Worm (Caenorhabditis elegans) whole organism, L4 larva: ENCODE measurements around the gene fbxb-33.

Source experiments
- F44E2.7 ChIP-seq: fragments of 200-800 bp; sonication (Bioruptor generic); IDR thresholded peaks from 2 replicates; pipeline ENCODE4 v2.1.2; 2022; ENCODE audit warnings: missing genetic modification characterization, missing compliant biosample characterization
- Y5F2A.4 ChIP-seq: fragments of 200-800 bp; sonication (Bioruptor generic); optimal IDR thresholded peaks from 2 replicates; lab custom pipeline; 2018; ENCODE audit warnings: mild to moderate bottlenecking, missing genetic modification characterization, missing compliant biosample characterization
- attf-4 ChIP-seq: sonication (generic microtip); optimal IDR thresholded peaks from 3 replicates; lab custom pipeline; 2017; ENCODE audit warnings: missing biosample characterization, missing genetic modification characterization
- ceh-32 ChIP-seq: sonication (generic microtip); optimal IDR thresholded peaks from 2 replicates; lab custom pipeline; 2016; ENCODE audit warnings: mild to moderate bottlenecking, missing genetic modification characterization, missing compliant biosample characterization; ENCODE audit not compliant: poor library complexity
- ceh-62 ChIP-seq: sonication (generic microtip); optimal IDR thresholded peaks from 2 replicates; lab custom pipeline; 2017; ENCODE audit warnings: missing biosample characterization, missing genetic modification characterization
- ceh-82 ChIP-seq: sonication (generic microtip); optimal IDR thresholded peaks from 2 replicates; lab custom pipeline; 2017; ENCODE audit warnings: missing biosample characterization, missing genetic modification characterization
- ces-1 ChIP-seq: fragments of 150-350 bp; sonication (generic microtip); optimal IDR thresholded peaks from 4 replicates; lab custom pipeline; 2014; ENCODE audit warnings: missing biosample characterization, missing genetic modification reagents, missing genetic modification characterization
- daf-8 ChIP-seq: fragments of 200-800 bp; sonication (Bioruptor generic); IDR thresholded peaks from 2 replicates; pipeline ENCODE4 v1.3.6; 2022; ENCODE audit warnings: missing genetic modification characterization, missing compliant biosample characterization
- dmd-6 ChIP-seq: fragments of 200-800 bp; sonication (Bioruptor generic); IDR thresholded peaks from 2 replicates; pipeline ENCODE4 v1.3.6; 2022; ENCODE audit warnings: missing genetic modification reagents, missing genetic modification characterization, missing compliant biosample characterization
- dmd-8 ChIP-seq: fragments of 200-800 bp; sonication (Bioruptor generic); IDR thresholded peaks from 2 replicates; pipeline ENCODE4 v1.3.6; 2022; ENCODE audit warnings: missing genetic modification characterization, missing compliant biosample characterization
- dmd-9 ChIP-seq: fragments of 200-800 bp; sonication (Bioruptor generic); IDR thresholded peaks from 2 replicates; pipeline ENCODE4 v1.3.6; 2022; ENCODE audit warnings: missing genetic modification reagents, missing genetic modification characterization, missing compliant biosample characterization
- egl-43 ChIP-seq: fragments of 200-800 bp; sonication (Bioruptor generic); IDR thresholded peaks from 2 replicates; pipeline ENCODE4 v1.3.6; 2022; ENCODE audit warnings: missing genetic modification reagents, missing genetic modification characterization, missing compliant biosample characterization
- fkh-10 ChIP-seq: fragments of 150-350 bp; optimal IDR thresholded peaks from 2 replicates; lab custom pipeline; 2014; ENCODE audit warnings: missing biosample characterization, missing genetic modification reagents, missing genetic modification characterization
- fos-1 ChIP-seq: fragments of 150-350 bp; optimal IDR thresholded peaks from 2 replicates; lab custom pipeline; 2014; ENCODE audit warnings: missing biosample characterization, missing genetic modification characterization
- hif-1 ChIP-seq, 2 experiments: sonication (generic microtip); optimal IDR thresholded peaks; 2 replicates each; lab custom pipeline; 2016 to 2017; ENCODE audit warnings: missing compliant biosample characterization in 2 of 2, missing genetic modification characterization in 2 of 2, missing genetic modification reagents in 2 of 2, missing genotype in 2 of 2, mild to moderate bottlenecking in 1 of 2
- hlh-11 ChIP-seq: fragments of 200-800 bp; sonication (Bioruptor generic); optimal IDR thresholded peaks from 2 replicates; lab custom pipeline; 2018; ENCODE audit warnings: mild to moderate bottlenecking, missing genetic modification characterization, missing compliant biosample characterization
- hlh-30 ChIP-seq: sonication (generic microtip); optimal IDR thresholded peaks from 2 replicates; lab custom pipeline; 2017; ENCODE audit warnings: antibody characterized with exemption, mild to moderate bottlenecking, missing genetic modification characterization, missing compliant biosample characterization; ENCODE audit not compliant: insufficient read depth
- jun-1 ChIP-seq: fragments of 150-350 bp; optimal IDR thresholded peaks from 2 replicates; lab custom pipeline; 2014; ENCODE audit warnings: missing biosample characterization, missing genetic modification reagents, missing genetic modification characterization
- lim-7 ChIP-seq: fragments of 200-800 bp; sonication (Bioruptor generic); IDR thresholded peaks from 2 replicates; pipeline ENCODE4 v1.3.6; 2022; ENCODE audit warnings: missing genetic modification characterization, missing compliant biosample characterization
- lin-1 ChIP-seq: fragments of 200-800 bp; sonication (Bioruptor generic); IDR thresholded peaks from 2 replicates; pipeline ENCODE4 v1.3.6; 2022; ENCODE audit warnings: missing genetic modification reagents, missing genetic modification characterization, missing compliant biosample characterization
- lin-13 ChIP-seq: fragments of 150-350 bp; optimal IDR thresholded peaks from 2 replicates; lab custom pipeline; 2014; ENCODE audit warnings: missing biosample characterization, missing genetic modification reagents, missing genetic modification characterization
- lin-15B ChIP-seq: fragments of 150-350 bp; sonication (generic microtip); optimal IDR thresholded peaks from 3 replicates; lab custom pipeline; 2014; ENCODE audit warnings: missing biosample characterization, missing genetic modification characterization
- lin-39 ChIP-seq: fragments of 150-350 bp; optimal IDR thresholded peaks from 2 replicates; lab custom pipeline; 2014; ENCODE audit warnings: missing biosample characterization, missing genetic modification reagents, missing genetic modification characterization
- madf-9 ChIP-seq: fragments of 200-800 bp; sonication (Bioruptor generic); conservative IDR thresholded peaks from 2 replicates; pipeline ENCODE4 v1.3.6; 2022; ENCODE audit warnings: missing genetic modification reagents, missing genetic modification characterization, missing compliant biosample characterization
- mdt-29 ChIP-seq: fragments of 200-800 bp; sonication (Bioruptor generic); IDR thresholded peaks from 2 replicates; pipeline ENCODE4 v1.3.6; 2022; ENCODE audit warnings: missing genetic modification reagents, missing genetic modification characterization, missing compliant biosample characterization
- mes-2 ChIP-seq: sonication (generic microtip); optimal IDR thresholded peaks from 2 replicates; lab custom pipeline; 2016; ENCODE audit warnings: missing genotype, mild to moderate bottlenecking, missing genetic modification characterization, missing compliant biosample characterization; ENCODE audit not compliant: poor library complexity, severe bottlenecking
- mxl-2 ChIP-seq: fragments of 200-800 bp; sonication (Bioruptor generic); conservative IDR thresholded peaks from 2 replicates; pipeline ENCODE4 v1.3.6; 2022; ENCODE audit warnings: missing genetic modification reagents, missing genetic modification characterization, missing compliant biosample characterization
- mxl-3 ChIP-seq: fragments of 200-800 bp; sonication (Bioruptor generic); optimal IDR thresholded peaks from 2 replicates; lab custom pipeline; 2018; ENCODE audit warnings: mild to moderate bottlenecking, missing genetic modification characterization, missing compliant biosample characterization
- nhr-10 ChIP-seq: fragments of 150-350 bp; optimal IDR thresholded peaks from 2 replicates; lab custom pipeline; 2014; ENCODE audit warnings: missing biosample characterization, missing genetic modification characterization
- nhr-25 ChIP-seq: sonication (generic microtip); optimal IDR thresholded peaks from 2 replicates; lab custom pipeline; 2017; ENCODE audit warnings: missing genetic modification characterization, mild to moderate bottlenecking, missing compliant biosample characterization, antibody characterized with exemption, moderate library complexity, borderline replicate concordance; ENCODE audit not compliant: insufficient read depth
- nhr-28 ChIP-seq: fragments of 150-350 bp; optimal IDR thresholded peaks from 2 replicates; lab custom pipeline; 2014; ENCODE audit warnings: missing biosample characterization, missing genetic modification characterization
- nhr-42 ChIP-seq: fragments of 200-800 bp; sonication (Bioruptor generic); IDR thresholded peaks from 2 replicates; pipeline ENCODE4 v1.3.6; 2022; ENCODE audit warnings: missing genetic modification characterization, missing compliant biosample characterization
- nhr-48 ChIP-seq: sonication (generic microtip); optimal IDR thresholded peaks from 2 replicates; lab custom pipeline; 2016; ENCODE audit warnings: mild to moderate bottlenecking, missing genetic modification characterization, missing compliant biosample characterization
- nhr-6 ChIP-seq: fragments of 150-350 bp; optimal IDR thresholded peaks from 2 replicates; lab custom pipeline; 2014; ENCODE audit warnings: missing biosample characterization, missing genetic modification characterization
- nhr-77 ChIP-seq: fragments of 150-350 bp; optimal IDR thresholded peaks from 2 replicates; lab custom pipeline; 2014; ENCODE audit warnings: missing biosample characterization, missing genetic modification characterization
- pha-4 ChIP-seq, 2 experiments: fragments of 150-350 bp in 1 of 2; fragments of 200-800 bp in 1 of 2; sonication (Bioruptor generic) in 1 of 2; IDR thresholded peaks in 1 of 2; optimal IDR thresholded peaks in 1 of 2; 2 replicates each; pipeline versions ENCODE4 v1.3.6 to Lab custom; 2014 to 2022; ENCODE audit warnings: missing genetic modification characterization in 2 of 2, missing genetic modification reagents in 2 of 2, missing biosample characterization in 1 of 2, missing compliant biosample characterization in 1 of 2
- pqm-1 ChIP-seq: sonication (generic microtip); optimal IDR thresholded peaks from 2 replicates; lab custom pipeline; 2017; ENCODE audit warnings: missing biosample characterization, missing genetic modification characterization
- saeg-2 ChIP-seq: fragments of 200-800 bp; sonication (Bioruptor generic); IDR thresholded peaks from 2 replicates; pipeline ENCODE4 v1.3.6; 2022; ENCODE audit warnings: missing genetic modification reagents, missing genetic modification characterization, missing compliant biosample characterization
- set-16 ChIP-seq: fragments of 200-800 bp; sonication (Bioruptor generic); IDR thresholded peaks from 2 replicates; pipeline ENCODE4 v1.3.6; 2022; ENCODE audit warnings: missing genetic modification reagents, missing genetic modification characterization, missing compliant biosample characterization
- skn-1 ChIP-seq: fragments of 150-350 bp; optimal IDR thresholded peaks from 2 replicates; lab custom pipeline; 2014; ENCODE audit warnings: missing biosample characterization, missing genetic modification characterization
- spr-1 ChIP-seq: sonication (generic microtip); optimal IDR thresholded peaks from 2 replicates; lab custom pipeline; 2016; ENCODE audit warnings: mild to moderate bottlenecking, missing genetic modification characterization, missing compliant biosample characterization
- spr-3 ChIP-seq: fragments of 200-800 bp; sonication (Bioruptor generic); optimal IDR thresholded peaks from 2 replicates; lab custom pipeline; 2018; ENCODE audit warnings: mild to moderate bottlenecking, missing genetic modification characterization, missing compliant biosample characterization
- unc-130 ChIP-seq: sonication (generic microtip); optimal IDR thresholded peaks from 2 replicates; lab custom pipeline; 2016; ENCODE audit warnings: missing genetic modification reagents, missing genetic modification characterization, missing compliant biosample characterization
- zfp-2 ChIP-seq: sonication (generic microtip); optimal IDR thresholded peaks from 2 replicates; lab custom pipeline; 2016; ENCODE audit warnings: mild to moderate bottlenecking, missing genetic modification characterization, missing compliant biosample characterization

The fbxb-33 gene

DNA sequence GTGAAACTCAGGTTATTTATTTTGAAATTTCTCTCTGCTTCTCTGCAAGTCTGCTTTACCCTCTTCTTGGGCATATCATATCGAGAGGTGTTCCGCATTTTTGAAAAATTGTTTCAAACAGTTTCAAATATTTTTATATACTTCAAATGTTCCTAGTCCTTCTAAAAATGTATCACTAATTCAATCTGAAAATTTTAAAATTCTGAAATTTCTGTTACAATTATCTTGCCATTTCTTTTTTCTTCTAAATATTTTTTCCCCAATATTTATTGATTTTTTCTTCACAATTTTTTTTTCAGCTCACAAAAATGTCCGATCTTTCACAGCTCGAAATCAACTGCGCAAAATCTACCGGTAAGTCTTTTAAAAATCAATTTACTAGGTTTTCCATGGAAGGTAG, 12.6 kb downstream of the fbxb-33 start, which contains the start of gene F19B10.4:
Gene F19B10.4, plus strand, starts transcription at position 301 of the 400 bp plus-strand sequence.
- TF ChIP-seq lin-39 (tag; lab: Kevin White, UChicago) (no peak), saeg-2 (GFP tag; lab: Robert Waterston, UW) (no peak), madf-9 (GFP tag; lab: Robert Waterston, UW) (no peak), hif-1 (tag; optimal IDR thresholded peaks at IDR 0.05; lab: Kevin White, UChicago) (no peak), lin-1 (no peak), fos-1 (no peak), fkh-10 (GFP tag; lab: Kevin White, UChicago) (no peak), unc-130 (GFP tag; lab: Kevin White, UChicago) (no peak), nhr-28 (tag; lab: Kevin White, UChicago) (no peak), lin-15B (tag; lab: Kevin White, UChicago) (no peak), nhr-42 (no peak), nhr-77 (tag; lab: Kevin White, UChicago) (no peak), nhr-48 (tag; lab: Kevin White, UChicago) (no peak), ceh-62 (tag; lab: Kevin White, UChicago) (no peak), attf-4 (tag; lab: Kevin White, UChicago) (no peak), skn-1 (no peak), lin-13 (no peak)

DNA sequence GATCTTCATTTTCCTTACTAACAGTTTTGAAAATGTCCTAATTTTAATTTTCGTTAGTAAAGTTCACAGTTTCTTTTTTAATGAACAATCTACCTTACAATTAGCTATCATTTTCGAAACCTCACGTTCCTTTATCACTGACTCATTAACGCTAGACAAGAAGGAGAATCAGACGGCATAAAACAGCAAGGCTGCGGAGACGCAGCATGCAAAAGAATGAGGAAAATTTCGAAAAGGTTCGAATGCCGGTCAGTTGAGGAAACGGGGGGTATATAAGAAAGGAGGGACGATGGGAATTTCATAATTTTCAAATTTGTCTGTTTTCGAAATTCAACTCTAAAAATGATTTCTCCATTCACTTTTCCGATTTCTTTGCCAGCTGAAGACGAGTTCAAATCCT, 14.7 kb downstream of the fbxb-33 start, which contains the start of gene F19B10.13:
Gene F19B10.13, plus strand, starts transcription at position 343 of the 400 bp plus-strand sequence.
- TF ChIP-seq nhr-6 (peak; percentile 14), hlh-30 (tag; lab: Kevin White, UChicago) (peak; percentile 38), pqm-1 (peak; percentile 26), dmd-8 (GFP tag; lab: Robert Waterston, UW) (no peak), lim-7 (no peak), attf-4 (tag; lab: Kevin White, UChicago) (no peak), jun-1 (no peak), ceh-82 (no peak), nhr-10 (tag; lab: Kevin White, UChicago) (no peak), daf-8 (no peak), nhr-77 (tag; lab: Kevin White, UChicago) (no peak), mxl-3 (GFP tag; lab: Kevin White, UChicago) (peak; percentile 16), spr-1 (tag; lab: Kevin White, UChicago) (no peak), ces-1 (GFP tag; lab: Kevin White, UChicago) (no peak), nhr-25 (no peak), spr-3 (no peak), egl-43 (GFP tag; lab: Robert Waterston, UW) (no peak), F44E2.7 (GFP tag; lab: Robert Waterston, UW) (no peak), ceh-32 (tag; lab: Kevin White, UChicago) (no peak), dmd-6 (GFP tag; lab: Robert Waterston, UW) (peak; percentile 58), unc-130 (GFP tag; lab: Kevin White, UChicago) (no peak), madf-9 (GFP tag; lab: Robert Waterston, UW) (no peak), skn-1 (no peak), lin-39 (tag; lab: Kevin White, UChicago) (no peak), hif-1 (tag; optimal IDR thresholded peaks at IDR 0.05; lab: Kevin White, UChicago) (peak in 1 of 2 experiments; percentile 19), hlh-11 (peak; percentile 51), Y5F2A.4 (GFP tag; lab: Kevin White, UChicago) (no peak), nhr-28 (tag; lab: Kevin White, UChicago) (peak; percentile 36), dmd-9 (GFP tag; lab: Robert Waterston, UW) (no peak), mes-2 (tag; lab: Kevin White, UChicago) (peak; percentile 39), zfp-2 (tag; lab: Kevin White, UChicago) (no peak), mxl-2 (GFP tag; lab: Robert Waterston, UW) (no peak), pha-4 (GFP tag; IDR thresholded peaks at IDR 0.05; lab: Robert Waterston, UW) (no peak), pha-4 (tag; optimal IDR thresholded peaks at IDR 0.05; lab: Kevin White, UChicago) (no peak), set-16 (GFP tag; lab: Robert Waterston, UW) (no peak), mdt-29 (no peak)
- TF ChIP-seq, all 104 proteins: peak for 9
